Fruit fly (Drosophila melanogaster) whole organism, embryonic: ENCODE measurements around the gene ATPsynepsilonL.

Experiments used
- ATbp ChIP-seq: fragments of 200-800 bp; sonication (Bioruptor generic); optimal IDR thresholded peaks from 2 replicates; lab custom pipeline; 2017; ENCODE audit warnings: missing biosample characterization, mild to moderate bottlenecking, missing genetic modification characterization, missing genetic modification reagents
- Adf1 ChIP-seq: fragments of 200-800 bp; sonication (Bioruptor generic); IDR thresholded peaks from 2 replicates; pipeline ENCODE4 v1.3.6; 2022; ENCODE audit warnings: missing biosample characterization, missing genetic modification characterization
- B-H1 ChIP-seq: fragments of 200-800 bp; sonication (Bioruptor generic); IDR thresholded peaks from 3 replicates; pipeline ENCODE4 v1.3.6; 2022; ENCODE audit warnings: missing biosample characterization, missing genetic modification characterization
- Bteb2 ChIP-seq: fragments of 200-800 bp; sonication (Bioruptor generic); optimal IDR thresholded peaks from 2 replicates; lab custom pipeline; 2016; ENCODE audit warnings: missing biosample characterization, missing genetic modification characterization
- CG11398 ChIP-seq: fragments of 200-800 bp; sonication (Bioruptor generic); optimal IDR thresholded peaks from 2 replicates; lab custom pipeline; 2016; ENCODE audit warnings: missing biosample characterization, missing genetic modification characterization
- CG12299 ChIP-seq: fragments of 200-800 bp; sonication (Bioruptor generic); optimal IDR thresholded peaks from 2 replicates; lab custom pipeline; 2018; ENCODE audit warnings: missing biosample characterization, mild to moderate bottlenecking, missing genetic modification characterization
- CG1233 ChIP-seq: fragments of 200-800 bp; sonication (Bioruptor generic); optimal IDR thresholded peaks from 4 replicates; lab custom pipeline; 2018; ENCODE audit warnings: missing biosample characterization, mild to moderate bottlenecking, missing genetic modification characterization
- CG12659 ChIP-seq: fragments of 200-800 bp; sonication (Bioruptor generic); optimal IDR thresholded peaks from 3 replicates; lab custom pipeline; 2017; ENCODE audit warnings: mild to moderate bottlenecking, missing biosample characterization, missing genetic modification reagents, missing genetic modification characterization
- CG13424 ChIP-seq: fragments of 200-800 bp; sonication (Bioruptor generic); optimal IDR thresholded peaks from 2 replicates; lab custom pipeline; 2019; ENCODE audit warnings: missing biosample characterization, mild to moderate bottlenecking, missing genetic modification characterization, moderate library complexity
- CG14441 ChIP-seq: fragments of 200-800 bp; sonication (Bioruptor generic); IDR thresholded peaks from 2 replicates; pipeline ENCODE4 v1.3.6; 2022; ENCODE audit warnings: missing biosample characterization, missing genetic modification characterization
- CG15269 ChIP-seq: fragments of 200-800 bp; sonication (Bioruptor generic); optimal IDR thresholded peaks from 2 replicates; lab custom pipeline; 2018; ENCODE audit warnings: missing biosample characterization, mild to moderate bottlenecking, missing genetic modification characterization, moderate library complexity
- CG17802 ChIP-seq: fragments of 200-800 bp; sonication (Bioruptor generic); optimal IDR thresholded peaks from 2 replicates; lab custom pipeline; 2018; ENCODE audit warnings: missing biosample characterization, mild to moderate bottlenecking, missing genetic modification characterization, moderate library complexity
- CG2116 ChIP-seq: fragments of 200-800 bp; sonication (Bioruptor generic); optimal IDR thresholded peaks from 3 replicates; lab custom pipeline; 2018; ENCODE audit warnings: missing biosample characterization, mild to moderate bottlenecking, missing genetic modification characterization
- CG2120 ChIP-seq: fragments of 200-800 bp; sonication (Bioruptor generic); optimal IDR thresholded peaks from 3 replicates; lab custom pipeline; 2016; ENCODE audit warnings: missing biosample characterization, missing genetic modification characterization
- CG32532 ChIP-seq: fragments of 200-800 bp; sonication (Bioruptor generic); IDR thresholded peaks from 2 replicates; pipeline ENCODE4 v1.3.6; 2022; ENCODE audit warnings: missing biosample characterization, missing genetic modification characterization
- CG32767 ChIP-seq: fragments of 200-800 bp; sonication (Bioruptor generic); IDR thresholded peaks from 2 replicates; pipeline ENCODE4 v1.3.6; 2022; ENCODE audit warnings: missing biosample characterization, missing genetic modification characterization
- CG34422 ChIP-seq: fragments of 200-800 bp; sonication (Bioruptor generic); IDR thresholded peaks from 3 replicates; pipeline ENCODE4 v1.3.6; 2022; ENCODE audit warnings: missing biosample characterization, missing genetic modification characterization
- CG3847 ChIP-seq: fragments of 200-800 bp; sonication (Bioruptor generic); IDR thresholded peaks from 2 replicates; pipeline ENCODE4 v1.3.6; 2022; ENCODE audit warnings: missing biosample characterization, missing genetic modification characterization
- CG6854 ChIP-seq: fragments of 200-800 bp; sonication (Bioruptor generic); optimal IDR thresholded peaks from 3 replicates; lab custom pipeline; 2017; ENCODE audit warnings: missing biosample characterization, mild to moderate bottlenecking, missing genetic modification characterization
- CG8924 ChIP-seq: fragments of 200-800 bp; optimal IDR thresholded peaks from 3 replicates; lab custom pipeline; 2019; ENCODE audit warnings: missing biosample characterization, mild to moderate bottlenecking, missing genetic modification characterization, moderate library complexity
- CG9215 ChIP-seq: fragments of 200-800 bp; sonication (Bioruptor generic); IDR thresholded peaks from 2 replicates; pipeline ENCODE4 v1.3.6; 2022; ENCODE audit warnings: missing biosample characterization, missing genetic modification characterization
- CTCF ChIP-seq: fragments of 200-800 bp; sonication (Bioruptor generic); optimal IDR thresholded peaks from 2 replicates; lab custom pipeline; 2017; ENCODE audit warnings: missing biosample characterization, mild to moderate bottlenecking, missing genetic modification characterization, moderate library complexity
- Camta ChIP-seq: fragments of 200-800 bp; sonication (Bioruptor generic); optimal IDR thresholded peaks from 2 replicates; lab custom pipeline; 2016; ENCODE audit warnings: missing biosample characterization, missing genetic modification characterization
- Doc2 ChIP-seq: fragments of 200-800 bp; sonication (Bioruptor generic); IDR thresholded peaks from 2 replicates; pipeline ENCODE4 v1.3.6; 2022; ENCODE audit warnings: missing biosample characterization, missing genetic modification characterization
- Drgx ChIP-seq: fragments of 200-800 bp; sonication (Bioruptor generic); IDR thresholded peaks from 2 replicates; pipeline ENCODE4 v1.3.6; 2022; ENCODE audit warnings: missing biosample characterization, missing genetic modification characterization
- E2f1 ChIP-seq: fragments of 200-800 bp; sonication (Bioruptor generic); IDR thresholded peaks from 2 replicates; pipeline ENCODE4 v1.3.6; 2022; ENCODE audit warnings: missing biosample characterization, missing genetic modification characterization
- E2f2 ChIP-seq: fragments of 200-800 bp; sonication (Bioruptor generic); IDR thresholded peaks from 2 replicates; pipeline ENCODE4 v1.3.6; 2022; ENCODE audit warnings: missing biosample characterization, missing genetic modification characterization
- Hr78 ChIP-seq, 2 experiments: fragments of 200-800 bp in 1 of 2; fragments of >200 bp in 1 of 2; sonication (Bioruptor generic) in 1 of 2; optimal IDR thresholded peaks; 2 replicates each; lab custom pipeline; 2017 to 2019; ENCODE audit warnings: missing biosample characterization in 2 of 2, missing genetic modification characterization in 2 of 2, mild to moderate bottlenecking in 1 of 2, moderate library complexity in 1 of 2
- Meics ChIP-seq: fragments of 200-800 bp; sonication (Bioruptor generic); optimal IDR thresholded peaks from 2 replicates; lab custom pipeline; 2017; ENCODE audit warnings: missing biosample characterization, mild to moderate bottlenecking, missing genetic modification characterization
- Poxn ChIP-seq: fragments of 200-800 bp; sonication (Bioruptor generic); IDR thresholded peaks from 2 replicates; pipeline ENCODE4 v1.3.6; 2022; ENCODE audit warnings: missing biosample characterization, missing genetic modification characterization
- Trl ChIP-seq, 3 experiments: fragments of >200 bp in 2 of 3; fragments of 200-800 bp in 1 of 3; sonication (Bioruptor generic) in 1 of 3; optimal IDR thresholded peaks; 2 replicates in 1 of 3; 3 replicates in 2 of 3; lab custom pipeline; 2016 to 2017; ENCODE audit warnings: missing biosample characterization in 1 of 3, missing genetic modification characterization in 1 of 3
- ato ChIP-seq: fragments of 200-800 bp; sonication (Bioruptor generic); IDR thresholded peaks from 2 replicates; pipeline ENCODE4 v1.3.6; 2022; ENCODE audit warnings: missing biosample characterization, missing genetic modification characterization; ENCODE audit not compliant: partially characterized antibody
- cad ChIP-seq: fragments of >200 bp; optimal IDR thresholded peaks from 2 replicates; lab custom pipeline; 2017; ENCODE audit warnings: missing biosample characterization, missing genetic modification characterization
- chn ChIP-seq: fragments of 200-800 bp; sonication (Bioruptor generic); optimal IDR thresholded peaks from 2 replicates; lab custom pipeline; 2016; ENCODE audit warnings: missing biosample characterization, missing genetic modification characterization
- dpn ChIP-seq, 2 experiments: fragments of 200-800 bp; sonication (Bioruptor generic); optimal IDR thresholded peaks; 3 replicates each; lab custom pipeline; 2016; ENCODE audit warnings: missing biosample characterization in 2 of 2, missing genetic modification characterization in 2 of 2
- kay ChIP-seq: fragments of 200-800 bp; sonication (Bioruptor generic); optimal IDR thresholded peaks from 2 replicates; lab custom pipeline; 2016; ENCODE audit warnings: missing biosample characterization, missing genetic modification characterization
- ken ChIP-seq: fragments of 200-800 bp; sonication (Bioruptor generic); IDR thresholded peaks from 3 replicates; pipeline ENCODE4 v1.3.6; 2022; ENCODE audit warnings: missing biosample characterization, missing genetic modification characterization
- lbe ChIP-seq: fragments of 200-800 bp; sonication (Bioruptor generic); optimal IDR thresholded peaks from 2 replicates; lab custom pipeline; 2016; ENCODE audit warnings: missing biosample characterization, mild to moderate bottlenecking, missing genetic modification characterization
- lilli ChIP-seq: fragments of 200-800 bp; sonication (Bioruptor generic); optimal IDR thresholded peaks from 3 replicates; lab custom pipeline; 2016; ENCODE audit warnings: missing biosample characterization, missing genetic modification characterization
- mirr ChIP-seq: fragments of 200-800 bp; sonication (Bioruptor generic); optimal IDR thresholded peaks from 3 replicates; lab custom pipeline; 2018; ENCODE audit warnings: missing biosample characterization, mild to moderate bottlenecking, missing genetic modification characterization
- peb ChIP-seq: fragments of 200-800 bp; sonication (Bioruptor generic); IDR thresholded peaks from 2 replicates; pipeline ENCODE4 v1.3.6; 2022; ENCODE audit warnings: missing biosample characterization, missing genetic modification characterization
- pita ChIP-seq: fragments of 200-800 bp; sonication (Bioruptor generic); optimal IDR thresholded peaks from 2 replicates; lab custom pipeline; 2017; ENCODE audit warnings: missing biosample characterization, mild to moderate bottlenecking, missing genetic modification characterization
- salm ChIP-seq: fragments of 200-800 bp; sonication (Bioruptor generic); optimal IDR thresholded peaks from 2 replicates; lab custom pipeline; 2018; ENCODE audit warnings: missing biosample characterization, mild to moderate bottlenecking, missing genetic modification characterization
- so ChIP-seq: fragments of 200-800 bp; sonication (Bioruptor generic); IDR thresholded peaks from 3 replicates; pipeline ENCODE4 v1.3.6; 2022; ENCODE audit warnings: missing biosample characterization, missing genetic modification characterization
- sqz ChIP-seq: fragments of 200-800 bp; sonication (Bioruptor generic); optimal IDR thresholded peaks from 3 replicates; lab custom pipeline; 2018; ENCODE audit warnings: missing biosample characterization, mild to moderate bottlenecking, missing genetic modification characterization
- tin ChIP-seq: fragments of 200-800 bp; sonication (Bioruptor generic); optimal IDR thresholded peaks from 3 replicates; lab custom pipeline; 2016; ENCODE audit warnings: missing biosample characterization, missing genetic modification characterization
- usp ChIP-seq: fragments of >200 bp; optimal IDR thresholded peaks from 2 replicates; lab custom pipeline; 2017; ENCODE audit warnings: missing biosample characterization, missing genetic modification characterization
- vfl ChIP-seq: fragments of 200-800 bp; sonication (Bioruptor generic); optimal IDR thresholded peaks from 2 replicates; lab custom pipeline; 2016; ENCODE audit warnings: missing biosample characterization, missing genetic modification characterization
- zf30C ChIP-seq: fragments of 200-800 bp; sonication (Bioruptor generic); optimal IDR thresholded peaks from 3 replicates; lab custom pipeline; 2018; ENCODE audit warnings: missing biosample characterization, mild to moderate bottlenecking, missing genetic modification characterization
- zfh2 ChIP-seq: fragments of 200-800 bp; sonication (Bioruptor generic); optimal IDR thresholded peaks from 2 replicates; lab custom pipeline; 2016; ENCODE audit warnings: missing biosample characterization, missing genetic modification characterization

ATPsynepsilonL gene

DNA sequence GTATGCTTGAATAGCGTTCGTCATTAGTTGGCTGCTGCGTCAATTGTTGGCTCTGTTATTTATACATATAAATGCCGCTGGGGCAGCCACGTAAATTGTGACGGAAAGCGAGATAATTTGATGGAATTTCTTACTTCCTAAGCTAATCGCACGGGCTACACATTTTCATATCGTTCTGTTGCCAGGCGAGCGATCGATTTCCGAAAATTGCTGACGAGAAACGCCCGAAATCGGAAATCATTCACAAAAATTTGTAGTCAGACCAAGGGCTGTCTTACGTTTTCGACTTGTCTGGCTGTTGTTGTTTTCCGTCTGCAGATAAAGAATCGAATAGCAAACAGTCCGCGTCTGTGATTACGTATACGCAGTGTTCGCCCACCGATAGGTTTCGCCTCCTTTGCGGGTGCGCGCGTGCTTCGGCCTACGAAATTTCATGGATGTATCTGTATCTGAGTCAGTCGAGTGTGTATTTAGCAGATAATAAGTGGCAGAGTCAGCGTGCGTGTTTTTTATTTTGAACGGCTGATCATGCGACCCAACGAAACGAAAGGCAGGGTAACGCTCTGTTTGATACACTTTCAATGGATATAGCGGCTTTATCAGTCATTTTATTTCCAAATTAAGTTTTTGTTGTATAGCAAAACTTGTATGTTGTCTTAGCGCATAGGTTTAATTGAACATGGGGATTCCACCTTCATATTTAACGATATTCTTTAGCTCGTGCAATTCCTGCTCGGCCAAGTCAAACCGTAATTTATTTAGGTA is 23.9 kb upstream of the ATPsynepsilonL start (continued):
- peak; percentile 63 for TF ChIP-seq CG3847 (GFP tag; lab: Robert Waterston, UW)
- TF ChIP-seq mirr (GFP tag; lab: Kevin White, UChicago) = peak; percentile 93
- peak; percentile 42 for TF ChIP-seq salm (tag; lab: Kevin White, UChicago)
- TF ChIP-seq CG11398 (GFP tag; lab: Kevin White, UChicago) = peak; percentile 58
- TF ChIP-seq Meics (GFP tag; lab: Kevin White, UChicago) = peak; percentile 74
- peak; percentile 58 for TF ChIP-seq Adf1 (GFP tag; lab: Robert Waterston, UW)
- TF ChIP-seq CG2120 (GFP tag; lab: Kevin White, UChicago) = peak; percentile 90
- peak; percentile 50; the same call in 1 of the 3 replicates for TF ChIP-seq B-H1 (GFP tag; lab: Robert Waterston, UW)
- peak; percentile 79 for TF ChIP-seq CG32532 (GFP tag; lab: Robert Waterston, UW)
- TF ChIP-seq Trl (optimal IDR thresholded peaks at IDR 0.05; lab: Kevin White, UChicago) = no peak
- TF ChIP-seq Trl (GFP tag; optimal IDR thresholded peaks at IDR 0.05; lab: Kevin White, UChicago) = peak; percentile 72
- TF ChIP-seq CG13424 = peak; percentile 75
- TF ChIP-seq so (GFP tag; lab: Robert Waterston, UW) = peak; percentile 62; the same call in 1 of the 3 replicates
- TF ChIP-seq cad (GFP tag; lab: Kevin White, UChicago) = no peak
- no peak for TF ChIP-seq CTCF (GFP tag; lab: Kevin White, UChicago)
- peak; percentile 38 for TF ChIP-seq kay (GFP tag; lab: Kevin White, UChicago)
- peak; percentile 45 for TF ChIP-seq sqz (GFP tag; lab: Kevin White, UChicago)
- peak; percentile 3 for TF ChIP-seq CG2116
- peak; percentile 67 for TF ChIP-seq CG12659
- peak; percentile 16 for TF ChIP-seq tin (GFP tag; lab: Kevin White, UChicago)
- peak; percentile 82 for TF ChIP-seq CG15269 (tag; lab: Kevin White, UChicago)
- no peak for TF ChIP-seq usp (GFP tag; lab: Kevin White, UChicago)
- TF ChIP-seq CG32767 (GFP tag; lab: Robert Waterston, UW) = peak; percentile 65; the same call in 1 of the 2 replicates
- peak; percentile 55; the same call in 1 of the 2 replicates for TF ChIP-seq E2f1 (GFP tag; lab: Robert Waterston, UW)
- peak; percentile 55 for TF ChIP-seq CG1233 (GFP tag; lab: Kevin White, UChicago)
- no peak for TF ChIP-seq lbe
- peak; percentile 64 for TF ChIP-seq zfh2 (GFP tag; lab: Kevin White, UChicago)
- TF ChIP-seq peb (GFP tag; lab: Robert Waterston, UW) = no peak
- peak; percentile 32 for TF ChIP-seq CG12299 (tag; lab: Kevin White, UChicago)
- TF ChIP-seq CG8924 (tag; lab: Kevin White, UChicago) = peak; percentile 76
- TF ChIP-seq ken (GFP tag; lab: Robert Waterston, UW) = peak; percentile 51; the same call in 1 of the 3 replicates
- TF ChIP-seq CG14441 (GFP tag; lab: Robert Waterston, UW) = peak; percentile 64
- TF ChIP-seq CG6854 (GFP tag; lab: Kevin White, UChicago) = peak; percentile 46
- TF ChIP-seq Hr78 (GFP tag; optimal IDR thresholded peaks at IDR 0.05; lab: Kevin White, UChicago) = peak in 1 of 2 experiments; percentile 88
- no peak for TF ChIP-seq Poxn
- peak; percentile 32; the same call in 1 of the 2 replicates for TF ChIP-seq E2f2
- TF ChIP-seq chn (GFP tag; lab: Kevin White, UChicago) = no peak
- TF ChIP-seq Bteb2 = peak; percentile 37
- peak; percentile 59 for TF ChIP-seq CG9215 (GFP tag; lab: Robert Waterston, UW)
- TF ChIP-seq ATbp = peak; percentile 51
- no peak for TF ChIP-seq zf30C (GFP tag; lab: Kevin White, UChicago)
- peak; percentile 53 for TF ChIP-seq vfl
- TF ChIP-seq lilli (GFP tag; lab: Kevin White, UChicago) = peak; percentile 81
- TF ChIP-seq Drgx (GFP tag; lab: Robert Waterston, UW) = 0 out of 2 replicates have a peak, but pooled peaks have one; percentile 6
- TF ChIP-seq Doc2 = no peak
- TF ChIP-seq Camta (GFP tag; lab: Kevin White, UChicago) = peak; percentile 43
- no peak for TF ChIP-seq CG17802 (tag; lab: Kevin White, UChicago)
- TF ChIP-seq CG34422 = peak; percentile 49; the same call in 1 of the 3 replicates
- no peak for TF ChIP-seq pita
- TF ChIP-seq dpn (GFP tag; optimal IDR thresholded peaks at IDR 0.05; lab: Kevin White, UChicago) = peak; percentile 65 to 68
- no peak for TF ChIP-seq ato (GFP tag; lab: Robert Waterston, UW)
